Worm (Caenorhabditis elegans) whole organism, L1 larva: Measurements from ENCODE around the gene cest-2.1.
A peak's percentile ranks its signal among the peaks of the same experiment; 100 is the strongest.

Experiments
- C16A3.4 ChIP-seq: fragments of 150-350 bp; optimal IDR thresholded peaks from 2 replicates; lab custom pipeline; 2014; ENCODE audit warnings: missing biosample characterization, missing genetic modification characterization
- Y116A8C.19 ChIP-seq: sonication (generic microtip); optimal IDR thresholded peaks from 2 replicates; lab custom pipeline; 2016; ENCODE audit warnings: missing compliant biosample characterization, missing genetic modification characterization, borderline replicate concordance
- ama-1 ChIP-seq: fragments of 150-350 bp; optimal IDR thresholded peaks from 2 replicates; lab custom pipeline; 2014
- ceh-90 ChIP-seq: sonication (generic microtip); optimal IDR thresholded peaks from 2 replicates; lab custom pipeline; 2016; ENCODE audit warnings: missing genetic modification characterization, missing compliant biosample characterization
- ces-1 ChIP-seq: fragments of 150-350 bp; optimal IDR thresholded peaks from 2 replicates; lab custom pipeline; 2014; ENCODE audit warnings: missing biosample characterization, missing genetic modification reagents, missing genetic modification characterization
- dpl-1 ChIP-seq, 3 experiments: fragments of 150-350 bp in 2 of 3; sonication (generic microtip) in 1 of 3; optimal IDR thresholded peaks; 2 replicates each; lab custom pipeline; 2014 to 2017; ENCODE audit warnings: missing biosample characterization in 3 of 3, missing genetic modification characterization in 3 of 3, missing genetic modification reagents in 3 of 3
- efl-1 ChIP-seq, 4 experiments: fragments of 150-350 bp; optimal IDR thresholded peaks in 3 of 4; peaks in 1 of 4; 1 replicate in 1 of 4; 2 replicates in 3 of 4; lab custom pipeline; 2014; ENCODE audit warnings: missing biosample characterization in 2 of 4, missing genetic modification characterization in 2 of 4, missing genetic modification reagents in 2 of 4
- efl-3 ChIP-seq: fragments of 200-800 bp; sonication (Bioruptor generic); optimal IDR thresholded peaks from 2 replicates; lab custom pipeline; 2018; ENCODE audit warnings: mild to moderate bottlenecking, missing genetic modification characterization, missing compliant biosample characterization
- egl-13 ChIP-seq: sonication (generic microtip); optimal IDR thresholded peaks from 2 replicates; lab custom pipeline; 2016; ENCODE audit warnings: missing genotype, missing genetic modification reagents, missing genetic modification characterization, missing compliant biosample characterization
- elt-2 ChIP-seq: sonication (generic microtip); optimal IDR thresholded peaks from 2 replicates; lab custom pipeline; 2016; ENCODE audit warnings: missing genetic modification characterization, mild to moderate bottlenecking, inconsistent platforms, missing compliant biosample characterization, missing genetic modification reagents
- elt-3 ChIP-seq, 6 experiments: fragments of 150-350 bp in 1 of 6; sonication (generic microtip); optimal IDR thresholded peaks; 2 replicates each; lab custom pipeline; 2017 to 2018; ENCODE audit warnings: missing biosample characterization in 6 of 6, missing genetic modification characterization in 6 of 6, inconsistent platforms in 1 of 6
- fkh-10 ChIP-seq: sonication (generic microtip); optimal IDR thresholded peaks from 2 replicates; lab custom pipeline; 2017; ENCODE audit warnings: missing biosample characterization, missing genetic modification reagents, missing genetic modification characterization
- hlh-4 ChIP-seq: sonication (generic microtip); optimal IDR thresholded peaks from 2 replicates; lab custom pipeline; 2016; ENCODE audit warnings: mild to moderate bottlenecking, missing genetic modification characterization, missing compliant biosample characterization
- isw-1 ChIP-seq: fragments of 200-800 bp; sonication (Bioruptor generic); IDR thresholded peaks from 2 replicates; pipeline ENCODE4 v1.3.6; 2022; ENCODE audit warnings: missing genetic modification characterization, missing compliant biosample characterization
- lin-13 ChIP-seq: fragments of 150-350 bp; optimal IDR thresholded peaks from 2 replicates; lab custom pipeline; 2014; ENCODE audit warnings: missing biosample characterization, missing genetic modification reagents, missing genetic modification characterization
- lin-14 ChIP-seq: fragments of 200-800 bp; sonication (Bioruptor generic); optimal IDR thresholded peaks from 2 replicates; lab custom pipeline; 2018; ENCODE audit warnings: mild to moderate bottlenecking, missing genetic modification characterization, moderate library complexity, missing compliant biosample characterization
- lin-35 ChIP-seq, 2 experiments: fragments of 150-350 bp; optimal IDR thresholded peaks; 2 replicates each; lab custom pipeline; 2014; ENCODE audit warnings: missing biosample characterization in 2 of 2, missing genetic modification characterization in 2 of 2, missing genetic modification reagents in 2 of 2
- lin-39 ChIP-seq: fragments of 150-350 bp; optimal IDR thresholded peaks from 2 replicates; lab custom pipeline; 2014; ENCODE audit warnings: missing biosample characterization, missing genetic modification reagents, missing genetic modification characterization
- lir-3 ChIP-seq: sonication (generic microtip); optimal IDR thresholded peaks from 2 replicates; lab custom pipeline; 2016; ENCODE audit warnings: mild to moderate bottlenecking, missing genetic modification characterization, moderate library complexity, missing compliant biosample characterization; ENCODE audit not compliant: poor library complexity
- lsy-2 ChIP-seq, 2 experiments: fragments of 150-350 bp; optimal IDR thresholded peaks; 2 replicates each; lab custom pipeline; 2014; ENCODE audit warnings: missing biosample characterization in 2 of 2, missing genetic modification characterization in 2 of 2
- mab-9 ChIP-seq: fragments of 200-800 bp; sonication (Bioruptor generic); IDR thresholded peaks from 2 replicates; pipeline ENCODE4 v1.3.6; 2022; ENCODE audit warnings: missing genetic modification reagents, missing genetic modification characterization, missing compliant biosample characterization
- mef-2 ChIP-seq: fragments of 150-350 bp; optimal IDR thresholded peaks from 2 replicates; lab custom pipeline; 2014; ENCODE audit warnings: missing biosample characterization, missing genetic modification characterization
- mep-1 ChIP-seq: fragments of 150-350 bp; optimal IDR thresholded peaks from 2 replicates; lab custom pipeline; 2014; ENCODE audit warnings: missing biosample characterization, missing genetic modification characterization
- nhr-11 ChIP-seq: fragments of 150-350 bp; optimal IDR thresholded peaks from 2 replicates; lab custom pipeline; 2014; ENCODE audit warnings: missing biosample characterization, missing genetic modification characterization
- nhr-12 ChIP-seq: sonication (generic microtip); optimal IDR thresholded peaks from 2 replicates; lab custom pipeline; 2017; ENCODE audit warnings: missing biosample characterization, missing genetic modification characterization
- nhr-19 ChIP-seq: fragments of 200-800 bp; sonication (Bioruptor generic); conservative IDR thresholded peaks from 2 replicates; pipeline ENCODE4 v1.3.6; 2022; ENCODE audit warnings: missing genetic modification characterization, missing compliant biosample characterization
- nhr-20 ChIP-seq: sonication (generic microtip); optimal IDR thresholded peaks from 2 replicates; lab custom pipeline; 2016; ENCODE audit warnings: mild to moderate bottlenecking, missing genetic modification characterization, missing compliant biosample characterization
- nhr-28 ChIP-seq: fragments of 150-350 bp; optimal IDR thresholded peaks from 2 replicates; lab custom pipeline; 2014; ENCODE audit warnings: missing biosample characterization, missing genetic modification characterization
- nhr-47 ChIP-seq: sonication (generic microtip); optimal IDR thresholded peaks from 2 replicates; lab custom pipeline; 2016; ENCODE audit warnings: mild to moderate bottlenecking, missing genetic modification characterization, moderate library complexity, missing compliant biosample characterization
- nhr-71 ChIP-seq: sonication (generic microtip); optimal IDR thresholded peaks from 2 replicates; lab custom pipeline; 2016; ENCODE audit warnings: mild to moderate bottlenecking, missing genetic modification characterization, moderate library complexity, missing compliant biosample characterization
- nhr-76 ChIP-seq: sonication (generic microtip); optimal IDR thresholded peaks from 2 replicates; lab custom pipeline; 2017; ENCODE audit warnings: missing biosample characterization, missing genetic modification characterization
- nhr-77 ChIP-seq: fragments of 150-350 bp; optimal IDR thresholded peaks from 2 replicates; lab custom pipeline; 2014; ENCODE audit warnings: missing biosample characterization, missing genetic modification characterization
- nhr-90 ChIP-seq: sonication (generic microtip); optimal IDR thresholded peaks from 2 replicates; lab custom pipeline; 2016; ENCODE audit warnings: mild to moderate bottlenecking, missing genetic modification characterization, missing compliant biosample characterization; ENCODE audit not compliant: poor library complexity
- pax-3 ChIP-seq: fragments of 200-800 bp; sonication (Bioruptor generic); optimal IDR thresholded peaks from 2 replicates; lab custom pipeline; 2018; ENCODE audit warnings: mild to moderate bottlenecking, missing genetic modification characterization, moderate library complexity, missing compliant biosample characterization
- snpc-4 ChIP-seq: fragments of 150-350 bp; optimal IDR thresholded peaks from 2 replicates; lab custom pipeline; 2014; ENCODE audit warnings: missing biosample characterization, missing genetic modification characterization
- sox-4 ChIP-seq: sonication (generic microtip); optimal IDR thresholded peaks from 2 replicates; lab custom pipeline; 2016; ENCODE audit warnings: missing genetic modification characterization, missing compliant biosample characterization
- sptf-1 ChIP-seq: fragments of 150-350 bp; optimal IDR thresholded peaks from 2 replicates; lab custom pipeline; 2014; ENCODE audit warnings: missing biosample characterization, missing genetic modification characterization
- tbx-2 ChIP-seq: sonication (generic microtip); optimal IDR thresholded peaks from 2 replicates; lab custom pipeline; 2016; ENCODE audit warnings: missing genetic modification characterization, missing compliant biosample characterization
- unc-62 ChIP-seq: fragments of 150-350 bp; optimal IDR thresholded peaks from 2 replicates; lab custom pipeline; 2014; ENCODE audit warnings: missing biosample characterization, missing genetic modification reagents, missing genetic modification characterization
- unc-86 ChIP-seq: sonication (generic microtip); optimal IDR thresholded peaks from 2 replicates; lab custom pipeline; 2016; ENCODE audit warnings: missing genetic modification characterization, missing compliant biosample characterization
- xbp-1 ChIP-seq: sonication (generic microtip); optimal IDR thresholded peaks from 2 replicates; lab custom pipeline; 2016; ENCODE audit warnings: missing genetic modification characterization, missing compliant biosample characterization
- ztf-11 ChIP-seq, 2 experiments: sonication (generic microtip); optimal IDR thresholded peaks; 2 replicates each; lab custom pipeline; 2016 to 2017; ENCODE audit warnings: missing genetic modification characterization in 2 of 2, missing biosample characterization in 1 of 2, missing compliant biosample characterization in 1 of 2

cest-2.1 gene

ce11 chrV:14143634-14144033, 27.6 kb downstream of the cest-2.1 start (continued):
- TF ChIP-seq mab-9 (GFP tag; lab: Robert Waterston, UW) (peak; percentile 53; the same call in 1 of the 2 replicates), nhr-47 (tag; lab: Kevin White, UChicago) (peak; percentile 59), ceh-90 (tag; lab: Kevin White, UChicago) (no peak), nhr-20 (no peak), nhr-90 (tag; lab: Kevin White, UChicago) (no peak), unc-86 (peak; percentile 56), nhr-71 (tag; lab: Kevin White, UChicago) (peak; percentile 53), nhr-12 (tag; lab: Kevin White, UChicago) (no peak), ces-1 (no peak), tbx-2 (tag; lab: Kevin White, UChicago) (peak; percentile 34), lin-14 (GFP tag; lab: Kevin White, UChicago) (peak; percentile 93), nhr-77 (tag; lab: Kevin White, UChicago) (no peak), snpc-4 (tag; lab: Kevin White, UChicago) (no peak), ama-1 (lab: Kevin White, UChicago) (no peak), C16A3.4 (tag; lab: Kevin White, UChicago) (no peak), sox-4 (tag; lab: Kevin White, UChicago) (no peak), lsy-2 (tag; optimal IDR thresholded peaks at IDR 0.05; lab: Kevin White, UChicago) (peak in 1 of 2 experiments; percentile 53), nhr-28 (no peak), nhr-19 (GFP tag; lab: Robert Waterston, UW) (no peak), unc-62 (GFP tag; lab: Kevin White, UChicago) (no peak), pax-3 (tag; lab: Kevin White, UChicago) (no peak), lin-35 (GFP tag; optimal IDR thresholded peaks at IDR 0.05; lab: Kevin White, UChicago) (peak in 1 of 2 experiments; percentile 34)
- TF ChIP-seq, all 84 proteins: peak for 17

- no peak for TF ChIP-seq ces-1
- no peak for TF ChIP-seq lsy-2 (tag; optimal IDR thresholded peaks at IDR 0.05; lab: Kevin White, UChicago)
- no peak for TF ChIP-seq C16A3.4 (tag; lab: Kevin White, UChicago)
- TF ChIP-seq Y116A8C.19: no peak
- no peak for TF ChIP-seq ama-1 (lab: Kevin White, UChicago)
- TF ChIP-seq nhr-12 (tag; lab: Kevin White, UChicago): no peak
- no peak for TF ChIP-seq nhr-11 (tag; lab: Kevin White, UChicago)
- no peak for TF ChIP-seq mep-1 (tag; lab: Kevin White, UChicago)
- no peak for TF ChIP-seq egl-13 (tag; lab: Kevin White, UChicago)
- no peak for TF ChIP-seq pax-3 (tag; lab: Kevin White, UChicago)
- no peak for TF ChIP-seq hlh-4 (tag; lab: Kevin White, UChicago)
- TF ChIP-seq elt-3 (tag; optimal IDR thresholded peaks at IDR 0.05; lab: Kevin White, UChicago): no peak
- no peak for TF ChIP-seq nhr-47 (tag; lab: Kevin White, UChicago)
Measured at ce11 chrV:14141846-14142245, 29.4 kb downstream of the cest-2.1 start.

- no peak for TF ChIP-seq ceh-90 (tag; lab: Kevin White, UChicago)
- no peak for TF ChIP-seq efl-3 (GFP tag; lab: Kevin White, UChicago)
- TF ChIP-seq sptf-1 (tag; lab: Kevin White, UChicago): no peak
- no peak for TF ChIP-seq xbp-1
- peak; percentile 89 for TF ChIP-seq fkh-10 (GFP tag; lab: Kevin White, UChicago)
- TF ChIP-seq ces-1: peak; percentile 95
- no peak for TF ChIP-seq nhr-11 (tag; lab: Kevin White, UChicago)
- no peak for TF ChIP-seq isw-1 (GFP tag; lab: Robert Waterston, UW)
- no peak for TF ChIP-seq lir-3
- no peak for TF ChIP-seq pax-3 (tag; lab: Kevin White, UChicago)
- TF ChIP-seq lin-14 (GFP tag; lab: Kevin White, UChicago): peak; percentile 68
- TF ChIP-seq ama-1 (lab: Kevin White, UChicago): no peak
- no peak for TF ChIP-seq dpl-1 (GFP tag; optimal IDR thresholded peaks at IDR 0.05; lab: Kevin White, UChicago)
- peak; percentile 10 for TF ChIP-seq nhr-47 (tag; lab: Kevin White, UChicago)
- TF ChIP-seq lin-39: no peak
- TF ChIP-seq unc-86: no peak
- no peak for TF ChIP-seq mef-2
- no peak for TF ChIP-seq nhr-76 (tag; lab: Kevin White, UChicago)
- TF ChIP-seq elt-2 (tag; lab: Kevin White, UChicago): no peak
- TF ChIP-seq efl-1 (optimal IDR thresholded peaks at IDR 0.05; lab: Kevin White, UChicago): no peak
- peak in 1 of 2 experiments; percentile 70 for TF ChIP-seq efl-1 (GFP tag; optimal IDR thresholded peaks at IDR 0.05 in 1 of 2; lab: Kevin White, UChicago)
- TF ChIP-seq ztf-11 (tag; optimal IDR thresholded peaks at IDR 0.05; lab: Kevin White, UChicago): no peak
- no peak for TF ChIP-seq lin-13 (GFP tag; lab: Kevin White, UChicago)
Measured at ce11 chrV:14140733-14141132, 30.5 kb downstream of the cest-2.1 start.
